Worm (Caenorhabditis elegans): Measurements from ENCODE around the gene K08H10.6.

DNA sequence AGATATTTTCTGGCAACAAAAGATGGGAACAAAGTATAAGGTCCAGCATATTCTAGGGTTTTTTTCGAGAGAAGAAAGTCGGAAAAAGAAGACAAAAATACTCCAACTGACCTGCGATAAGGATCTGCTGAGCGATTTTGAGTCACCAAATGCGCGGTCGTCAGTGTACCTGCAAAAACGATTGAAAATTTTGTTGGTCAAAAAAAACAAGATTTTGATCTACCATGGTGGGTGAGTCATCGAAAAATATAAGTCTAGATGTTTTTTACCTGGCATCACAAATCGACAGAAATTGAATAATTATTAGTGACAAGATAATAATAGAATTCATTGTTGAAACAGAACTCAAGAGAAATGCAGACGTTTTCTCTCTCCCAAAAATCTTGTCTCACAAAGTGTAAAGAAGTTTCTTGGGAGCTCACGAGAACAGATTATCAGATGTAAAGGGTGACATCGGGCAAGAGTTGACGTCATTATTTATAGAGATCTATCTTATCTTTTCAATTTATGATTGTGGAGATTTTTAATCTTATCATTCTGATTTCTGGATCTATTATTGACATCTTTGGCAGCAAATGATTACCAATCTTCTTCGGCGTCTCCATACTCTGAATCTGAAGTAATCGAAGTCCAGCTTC lies 10.3 kb downstream of the K08H10.6 start:
- TF ChIP-seq set-16 (GFP tag; IDR thresholded peaks at IDR 0.05), result no peak
- no peak for TF ChIP-seq ceh-28 (tag; optimal IDR thresholded peaks at IDR 0.05)
- no peak for TF ChIP-seq dmd-9 (GFP tag; IDR thresholded peaks at IDR 0.05)
- TF ChIP-seq aha-1 (tag), result no peak
- no peak for TF ChIP-seq nhr-41 (GFP tag; IDR thresholded peaks at IDR 0.05)
- TF ChIP-seq mes-2 (tag; optimal IDR thresholded peaks at IDR 0.05; ENCODE audit: poor library complexity, severe bottlenecking), result no peak
- TF ChIP-seq F10B5.3 (tag; optimal IDR thresholded peaks at IDR 0.05), result no peak
- peak in 1 of 2 experiments; percentile 97 for TF ChIP-seq unc-62 (GFP tag; optimal IDR thresholded peaks at IDR 0.05 in 1 of 2)
- TF ChIP-seq unc-62 (tag; optimal IDR thresholded peaks at IDR 0.05), result no peak
- no peak for TF ChIP-seq ama-1 (optimal IDR thresholded peaks at IDR 0.05)
- no peak for TF ChIP-seq snpc-4 (tag; optimal IDR thresholded peaks at IDR 0.05)
- no peak for TF ChIP-seq fos-1 (tag; optimal IDR thresholded peaks at IDR 0.05)
- TF ChIP-seq nhr-77 (tag; optimal IDR thresholded peaks at IDR 0.05), result no peak
- TF ChIP-seq ceh-44 (GFP tag; IDR thresholded peaks at IDR 0.05), result no peak
